In the genomic region with DNA sequence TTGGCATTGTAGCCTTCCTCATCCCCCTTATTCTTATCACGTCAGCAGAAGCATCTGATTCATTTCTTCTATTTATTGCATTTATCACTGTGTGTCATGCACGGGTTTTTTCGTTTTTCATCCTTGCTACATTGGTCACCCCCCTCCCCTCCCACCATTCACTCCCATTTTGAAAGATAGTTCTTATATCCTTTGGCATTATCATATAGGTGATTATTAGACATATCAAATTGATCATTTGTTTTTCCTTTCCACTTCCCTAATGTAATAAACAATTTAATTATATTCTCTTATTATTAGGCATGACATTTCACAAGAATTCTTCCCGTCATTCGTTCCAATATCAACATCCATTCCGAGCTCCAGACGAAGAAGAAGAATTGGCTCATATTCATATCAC, we compare ENCODE assay signal across 2 worm cellular contexts.
TF ChIP-seq lines count a peak whose summit lies in the region.

M03F8.1 (plus strand) TSS at position 301 of the 400 bp plus-strand sequence.

TF ChIP-seq in whole organism, L1 larva, 84 proteins besides CTCF, POLR2A, EP300 and RAD21:
- TF ChIP-seq blmp-1 (tag; optimal IDR thresholded peaks at IDR 0.05; lab: Kevin White, UChicago): peak; percentile 31
- TF ChIP-seq hlh-4 (tag; optimal IDR thresholded peaks at IDR 0.05; lab: Kevin White, UChicago): no peak
- TF ChIP-seq F16B12.6 (tag; optimal IDR thresholded peaks at IDR 0.05; lab: Kevin White, UChicago): no peak
- TF ChIP-seq alr-1 (tag; optimal IDR thresholded peaks at IDR 0.05; lab: Kevin White, UChicago; ENCODE audit: borderline replicate concordance): no peak
TF ChIP-seq in whole organism, L1 larva: peak in this region for 1.

TF ChIP-seq in whole organism, L4 larva, 104 proteins besides CTCF, POLR2A, EP300 and RAD21:
- no peak for TF ChIP-seq F26F4.8 (GFP tag; conservative IDR thresholded peaks at IDR 0.05; lab: Robert Waterston, UW)
- no peak for TF ChIP-seq unc-39 (tag; optimal IDR thresholded peaks at IDR 0.05; lab: Kevin White, UChicago)
- TF ChIP-seq hlh-30 (tag; optimal IDR thresholded peaks at IDR 0.05; lab: Kevin White, UChicago; ENCODE audit: insufficient read depth): peak; percentile 51
- TF ChIP-seq F44E2.7 (GFP tag; IDR thresholded peaks at IDR 0.05; lab: Robert Waterston, UW): no peak
- no peak for TF ChIP-seq ceh-28 (tag; optimal IDR thresholded peaks at IDR 0.05; lab: Kevin White, UChicago)
- TF ChIP-seq unc-62 (GFP tag; optimal IDR thresholded peaks at IDR 0.05 in 1 of 2; lab: Kevin White, UChicago): peak in 1 of 2 experiments; percentile 75
- no peak for TF ChIP-seq unc-62 (tag; optimal IDR thresholded peaks at IDR 0.05; lab: Kevin White, UChicago)
